Worm (Caenorhabditis elegans) whole organism, L4 larva: ENCODE data around the gene ksr-1.

Experiments
- D1046.2 ChIP-seq: fragments of 200-800 bp; sonication (Bioruptor generic); IDR thresholded peaks from 2 replicates; pipeline ENCODE4 v1.3.6; 2022; ENCODE audit warnings: missing genetic modification characterization, missing compliant biosample characterization
- F37D6.2 ChIP-seq: sonication (generic microtip); optimal IDR thresholded peaks from 2 replicates; lab custom pipeline; 2016; ENCODE audit warnings: mild to moderate bottlenecking, missing genetic modification characterization, missing compliant biosample characterization
- F44E2.7 ChIP-seq: fragments of 200-800 bp; sonication (Bioruptor generic); IDR thresholded peaks from 2 replicates; pipeline ENCODE4 v2.1.2; 2022; ENCODE audit warnings: missing genetic modification characterization, missing compliant biosample characterization
- T20F7.1 ChIP-seq: fragments of 200-800 bp; sonication (Bioruptor generic); optimal IDR thresholded peaks from 2 replicates; lab custom pipeline; 2018; ENCODE audit warnings: mild to moderate bottlenecking, missing genetic modification characterization, missing compliant biosample characterization
- Y105C5A.15 ChIP-seq: fragments of 200-800 bp; sonication (Bioruptor generic); IDR thresholded peaks from 2 replicates; pipeline ENCODE4 v1.3.6; 2022; ENCODE audit warnings: missing genetic modification characterization, missing compliant biosample characterization
- aha-1 ChIP-seq: fragments of 150-350 bp; peaks from one replicate; lab custom pipeline; 2014; ENCODE audit warnings: missing biosample characterization, missing genetic modification characterization
- attf-4 ChIP-seq: sonication (generic microtip); optimal IDR thresholded peaks from 3 replicates; lab custom pipeline; 2017; ENCODE audit warnings: missing biosample characterization, missing genetic modification characterization
- ceh-20 ChIP-seq: fragments of 200-800 bp; sonication (Bioruptor generic); IDR thresholded peaks from 2 replicates; pipeline ENCODE4 v1.3.6; 2022; ENCODE audit warnings: missing genetic modification reagents, missing genetic modification characterization, missing compliant biosample characterization
- cey-2 ChIP-seq: sonication (generic microtip); optimal IDR thresholded peaks from 3 replicates; lab custom pipeline; 2017; ENCODE audit warnings: missing genetic modification characterization, mild to moderate bottlenecking, missing compliant biosample characterization, antibody characterized with exemption, borderline replicate concordance; ENCODE audit not compliant: insufficient read depth
- daf-16 ChIP-seq, 3 experiments: sonication (generic microtip); optimal IDR thresholded peaks; 2 replicates each; lab custom pipeline; 2016 to 2017; ENCODE audit warnings: missing genetic modification characterization in 3 of 3, missing genetic modification reagents in 3 of 3, mild to moderate bottlenecking in 2 of 3, missing compliant biosample characterization in 2 of 3, missing biosample characterization in 1 of 3, moderate library complexity in 1 of 3
- daf-19 ChIP-seq: fragments of 200-800 bp; sonication (Bioruptor generic); conservative IDR thresholded peaks from 2 replicates; pipeline ENCODE4 v1.3.6; 2022; ENCODE audit warnings: missing genetic modification characterization, missing compliant biosample characterization
- dmd-6 ChIP-seq: fragments of 200-800 bp; sonication (Bioruptor generic); IDR thresholded peaks from 2 replicates; pipeline ENCODE4 v1.3.6; 2022; ENCODE audit warnings: missing genetic modification reagents, missing genetic modification characterization, missing compliant biosample characterization
- dve-1 ChIP-seq: sonication (generic microtip); optimal IDR thresholded peaks from 2 replicates; lab custom pipeline; 2017; ENCODE audit warnings: antibody characterized with exemption, mild to moderate bottlenecking, missing genetic modification characterization, missing compliant biosample characterization; ENCODE audit not compliant: insufficient read depth
- fkh-10 ChIP-seq: fragments of 150-350 bp; optimal IDR thresholded peaks from 2 replicates; lab custom pipeline; 2014; ENCODE audit warnings: missing biosample characterization, missing genetic modification reagents, missing genetic modification characterization
- gei-8 ChIP-seq: fragments of 200-800 bp; sonication (Bioruptor generic); optimal IDR thresholded peaks from 2 replicates; lab custom pipeline; 2018; ENCODE audit warnings: mild to moderate bottlenecking, missing genetic modification characterization, missing compliant biosample characterization
- hlh-11 ChIP-seq: fragments of 200-800 bp; sonication (Bioruptor generic); optimal IDR thresholded peaks from 2 replicates; lab custom pipeline; 2018; ENCODE audit warnings: mild to moderate bottlenecking, missing genetic modification characterization, missing compliant biosample characterization
- hlh-30 ChIP-seq: sonication (generic microtip); optimal IDR thresholded peaks from 2 replicates; lab custom pipeline; 2017; ENCODE audit warnings: antibody characterized with exemption, mild to moderate bottlenecking, missing genetic modification characterization, missing compliant biosample characterization; ENCODE audit not compliant: insufficient read depth
- hmg-1.1 ChIP-seq: fragments of 200-800 bp; sonication (Bioruptor generic); IDR thresholded peaks from 2 replicates; pipeline ENCODE4 v1.3.6; 2022; ENCODE audit warnings: missing genetic modification reagents, missing genetic modification characterization, missing compliant biosample characterization
- lin-1 ChIP-seq: fragments of 200-800 bp; sonication (Bioruptor generic); IDR thresholded peaks from 2 replicates; pipeline ENCODE4 v1.3.6; 2022; ENCODE audit warnings: missing genetic modification reagents, missing genetic modification characterization, missing compliant biosample characterization
- lsy-2 ChIP-seq, 2 experiments: fragments of 150-350 bp in 1 of 2; sonication (generic microtip) in 1 of 2; optimal IDR thresholded peaks; 2 replicates each; lab custom pipeline; 2014 to 2017; ENCODE audit warnings: missing biosample characterization in 2 of 2, missing genetic modification characterization in 2 of 2
- madf-9 ChIP-seq: fragments of 200-800 bp; sonication (Bioruptor generic); conservative IDR thresholded peaks from 2 replicates; pipeline ENCODE4 v1.3.6; 2022; ENCODE audit warnings: missing genetic modification reagents, missing genetic modification characterization, missing compliant biosample characterization
- mdl-1 ChIP-seq, 2 experiments: fragments of 150-350 bp in 1 of 2; sonication (generic microtip) in 1 of 2; optimal IDR thresholded peaks; 2 replicates each; lab custom pipeline; 2014 to 2017; ENCODE audit warnings: missing biosample characterization in 2 of 2, missing genetic modification characterization in 2 of 2
- mep-1 ChIP-seq: fragments of 150-350 bp; sonication (generic microtip); optimal IDR thresholded peaks from 3 replicates; lab custom pipeline; 2014; ENCODE audit warnings: missing biosample characterization, missing genetic modification characterization
- mxl-3 ChIP-seq: fragments of 200-800 bp; sonication (Bioruptor generic); optimal IDR thresholded peaks from 2 replicates; lab custom pipeline; 2018; ENCODE audit warnings: mild to moderate bottlenecking, missing genetic modification characterization, missing compliant biosample characterization
- nhr-10 ChIP-seq: fragments of 150-350 bp; optimal IDR thresholded peaks from 2 replicates; lab custom pipeline; 2014; ENCODE audit warnings: missing biosample characterization, missing genetic modification characterization
- nhr-102 ChIP-seq: sonication (generic microtip); optimal IDR thresholded peaks from 2 replicates; lab custom pipeline; 2016; ENCODE audit warnings: mild to moderate bottlenecking, missing genetic modification characterization, moderate library complexity, missing compliant biosample characterization
- nhr-111 ChIP-seq: fragments of 200-800 bp; sonication (Bioruptor generic); optimal IDR thresholded peaks from 2 replicates; lab custom pipeline; 2018; ENCODE audit warnings: mild to moderate bottlenecking, missing genetic modification characterization, missing compliant biosample characterization
- nhr-28 ChIP-seq: fragments of 150-350 bp; optimal IDR thresholded peaks from 2 replicates; lab custom pipeline; 2014; ENCODE audit warnings: missing biosample characterization, missing genetic modification characterization
- nhr-41 ChIP-seq: fragments of 200-800 bp; sonication (Bioruptor generic); IDR thresholded peaks from 2 replicates; pipeline ENCODE4 v1.3.6; 2022; ENCODE audit warnings: missing genetic modification reagents, missing genetic modification characterization, missing compliant biosample characterization
- nhr-76 ChIP-seq: fragments of 150-350 bp; optimal IDR thresholded peaks from 2 replicates; lab custom pipeline; 2014; ENCODE audit warnings: missing biosample characterization, missing genetic modification characterization
- nhr-77 ChIP-seq: fragments of 150-350 bp; optimal IDR thresholded peaks from 2 replicates; lab custom pipeline; 2014; ENCODE audit warnings: missing biosample characterization, missing genetic modification characterization
- php-3 ChIP-seq: fragments of 200-800 bp; sonication (Bioruptor generic); IDR thresholded peaks from 2 replicates; pipeline ENCODE4 v1.3.6; 2022; ENCODE audit warnings: missing genetic modification reagents, missing genetic modification characterization, missing compliant biosample characterization
- pqm-1 ChIP-seq: sonication (generic microtip); optimal IDR thresholded peaks from 2 replicates; lab custom pipeline; 2017; ENCODE audit warnings: missing biosample characterization, missing genetic modification characterization
- skn-1 ChIP-seq: fragments of 150-350 bp; optimal IDR thresholded peaks from 2 replicates; lab custom pipeline; 2014; ENCODE audit warnings: missing biosample characterization, missing genetic modification characterization
- snpc-4 ChIP-seq: fragments of 150-350 bp; optimal IDR thresholded peaks from 2 replicates; lab custom pipeline; 2014; ENCODE audit warnings: missing biosample characterization, missing genetic modification characterization
- spr-1 ChIP-seq: sonication (generic microtip); optimal IDR thresholded peaks from 2 replicates; lab custom pipeline; 2016; ENCODE audit warnings: mild to moderate bottlenecking, missing genetic modification characterization, missing compliant biosample characterization
- spr-3 ChIP-seq: fragments of 200-800 bp; sonication (Bioruptor generic); optimal IDR thresholded peaks from 2 replicates; lab custom pipeline; 2018; ENCODE audit warnings: mild to moderate bottlenecking, missing genetic modification characterization, missing compliant biosample characterization
- tag-97 ChIP-seq: fragments of 200-800 bp; sonication (Bioruptor generic); IDR thresholded peaks from 2 replicates; pipeline ENCODE4 v1.3.6; 2022; ENCODE audit warnings: missing genetic modification characterization, missing compliant biosample characterization
- tra-1 ChIP-seq: fragments of 200-800 bp; sonication (Bioruptor generic); IDR thresholded peaks from 2 replicates; pipeline ENCODE4 v1.3.6; 2022; ENCODE audit warnings: missing genetic modification reagents, missing genetic modification characterization, missing compliant biosample characterization
- vab-7 ChIP-seq: fragments of 200-800 bp; sonication (Bioruptor generic); IDR thresholded peaks from 2 replicates; pipeline ENCODE4 v1.3.6; 2022; ENCODE audit warnings: missing genetic modification reagents, missing genetic modification characterization, missing compliant biosample characterization
- zag-1 ChIP-seq: fragments of 150-350 bp; optimal IDR thresholded peaks from 2 replicates; lab custom pipeline; 2014; ENCODE audit warnings: missing biosample characterization, missing genetic modification characterization
- zfp-3 ChIP-seq: fragments of 200-800 bp; sonication (Bioruptor generic); conservative IDR thresholded peaks from 2 replicates; pipeline ENCODE4 v1.3.6; 2022; ENCODE audit warnings: missing genetic modification reagents, missing genetic modification characterization, missing compliant biosample characterization
- zip-11 ChIP-seq: fragments of 200-800 bp; sonication (Bioruptor generic); IDR thresholded peaks from 2 replicates; pipeline ENCODE4 v1.3.6; 2022; ENCODE audit warnings: missing genetic modification characterization, missing compliant biosample characterization
- ztf-11 ChIP-seq: fragments of 150-350 bp; optimal IDR thresholded peaks from 2 replicates; lab custom pipeline; 2014; ENCODE audit warnings: missing biosample characterization, missing genetic modification characterization
- ztf-7 ChIP-seq: fragments of 150-350 bp; optimal IDR thresholded peaks from 2 replicates; lab custom pipeline; 2014; ENCODE audit warnings: missing biosample characterization, missing genetic modification characterization

The ksr-1 gene

DNA sequence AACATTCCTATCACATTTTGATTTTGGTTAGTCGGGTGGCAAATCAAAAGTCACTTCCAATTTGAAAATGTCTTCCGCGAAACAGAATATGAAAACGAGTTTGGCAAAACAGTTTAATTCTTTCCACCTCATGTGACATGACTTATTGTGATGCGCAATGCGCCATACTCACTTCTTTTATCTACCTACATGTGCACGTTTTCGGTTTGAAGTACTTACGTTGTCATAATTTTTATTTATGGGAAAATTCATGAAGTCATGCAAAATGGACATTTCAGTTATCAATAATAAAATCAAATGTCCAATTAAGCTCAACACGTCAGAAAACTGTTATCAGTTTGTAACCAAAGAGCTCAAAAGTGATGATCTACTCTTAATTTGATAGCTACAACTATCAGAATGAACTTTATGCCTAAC, 36.3 kb upstream of the ksr-1 start (continued):
- peak; percentile 80 for TF ChIP-seq php-3 (GFP tag; lab: Robert Waterston, UW)
- peak; percentile 64 for TF ChIP-seq hlh-11 (tag; lab: Kevin White, UChicago)
- no peak for TF ChIP-seq F44E2.7 (GFP tag; lab: Robert Waterston, UW)
- no peak for TF ChIP-seq tag-97 (GFP tag; lab: Robert Waterston, UW)
- no peak for TF ChIP-seq attf-4
- TF ChIP-seq lsy-2 (tag; optimal IDR thresholded peaks at IDR 0.05; lab: Kevin White, UChicago): no peak
- TF ChIP-seq D1046.2 (GFP tag; lab: Robert Waterston, UW): no peak
- TF ChIP-seq zfp-3 (GFP tag; lab: Robert Waterston, UW): no peak
- no peak for TF ChIP-seq nhr-111 (GFP tag; lab: Kevin White, UChicago)
- no peak for TF ChIP-seq spr-1 (tag; lab: Kevin White, UChicago)
- no peak for TF ChIP-seq cey-2 (tag; lab: Kevin White, UChicago)
- TF ChIP-seq ceh-20 (GFP tag; lab: Robert Waterston, UW): 0 out of 2 replicates have a peak, but pooled peaks have one; percentile 31
- no peak for TF ChIP-seq snpc-4 (tag; lab: Kevin White, UChicago)
- TF ChIP-seq spr-3: no peak
- TF ChIP-seq zip-11 (GFP tag; lab: Robert Waterston, UW): no peak
- TF ChIP-seq dve-1: peak; percentile 79
- TF ChIP-seq nhr-41: no peak
- no peak for TF ChIP-seq nhr-76 (tag; lab: Kevin White, UChicago)

ce11 chrX:8241906-8242305, 33.1 kb upstream of the ksr-1 start, which contains the start of gene endu-2:
endu-2 (plus strand) TSS chrX:8242301.
- peak; percentile 26 for TF ChIP-seq nhr-28 (tag; lab: Kevin White, UChicago)
- TF ChIP-seq daf-19 (GFP tag; lab: Robert Waterston, UW): no peak
- peak; percentile 33 for TF ChIP-seq pqm-1 (tag; lab: Kevin White, UChicago)
- TF ChIP-seq lin-1 (GFP tag; lab: Robert Waterston, UW): no peak
- peak; percentile 61 for TF ChIP-seq hlh-11 (tag; lab: Kevin White, UChicago)
- TF ChIP-seq Y105C5A.15: no peak
- TF ChIP-seq mxl-3 (GFP tag; lab: Kevin White, UChicago): peak; percentile 39
- TF ChIP-seq skn-1 (tag; lab: Kevin White, UChicago): no peak
- no peak for TF ChIP-seq zag-1 (tag; lab: Kevin White, UChicago)
- peak in 1 of 2 experiments; percentile 35 for TF ChIP-seq mdl-1 (tag; optimal IDR thresholded peaks at IDR 0.05; lab: Kevin White, UChicago)
- peak; percentile 57 for TF ChIP-seq dve-1
- no peak for TF ChIP-seq D1046.2 (GFP tag; lab: Robert Waterston, UW)
- no peak for TF ChIP-seq daf-16 (GFP tag; optimal IDR thresholded peaks at IDR 0.05; lab: Kevin White, UChicago)
- TF ChIP-seq daf-16 (tag; optimal IDR thresholded peaks at IDR 0.05; lab: Kevin White, UChicago): peak; percentile 57
- no peak for TF ChIP-seq ztf-11
- TF ChIP-seq hlh-30 (tag; lab: Kevin White, UChicago): peak; percentile 47
- TF ChIP-seq dmd-6 (GFP tag; lab: Robert Waterston, UW): peak; percentile 83

DNA sequence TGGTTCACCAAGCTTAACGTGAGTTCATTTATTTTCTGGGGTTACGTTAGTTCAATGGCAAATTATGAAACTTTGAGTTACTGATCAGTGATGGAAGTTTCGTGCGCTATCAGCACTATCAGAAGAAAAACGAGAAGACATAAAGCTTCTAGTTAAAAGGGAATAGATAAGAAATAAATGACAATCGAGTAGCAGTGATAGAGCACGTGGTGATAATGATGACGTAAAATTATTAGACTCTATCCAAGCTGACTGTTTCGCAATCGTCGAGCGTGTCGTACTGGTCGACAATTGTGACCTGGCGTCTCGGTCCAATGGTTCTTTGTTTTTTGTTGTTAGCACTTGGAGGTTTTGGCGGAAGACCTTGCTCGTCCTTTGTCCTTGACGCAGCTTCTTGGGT, 31.9 kb upstream of the ksr-1 start:
- TF ChIP-seq lsy-2 (tag; optimal IDR thresholded peaks at IDR 0.05; lab: Kevin White, UChicago) (peak in 1 of 2 experiments; percentile 40), tra-1 (GFP tag; lab: Robert Waterston, UW) (peak; percentile 87), gei-8 (GFP tag; lab: Kevin White, UChicago) (peak; percentile 50), T20F7.1 (GFP tag; lab: Kevin White, UChicago) (no peak), zag-1 (tag; lab: Kevin White, UChicago) (no peak), nhr-102 (tag; lab: Kevin White, UChicago) (peak; percentile 50), ztf-7 (no peak), mdl-1 (tag; optimal IDR thresholded peaks at IDR 0.05; lab: Kevin White, UChicago) (peak; percentile 34 to 86), madf-9 (GFP tag; lab: Robert Waterston, UW) (0 out of 2 replicates have a peak, but pooled peaks have one; percentile 19), nhr-28 (tag; lab: Kevin White, UChicago) (peak; percentile 80), aha-1 (tag; lab: Kevin White, UChicago) (peak; percentile 77), php-3 (GFP tag; lab: Robert Waterston, UW) (peak; percentile 85; the same call in 1 of the 2 replicates), nhr-76 (tag; lab: Kevin White, UChicago) (no peak), vab-7 (no peak), hlh-11 (tag; lab: Kevin White, UChicago) (peak; percentile 75), mxl-3 (GFP tag; lab: Kevin White, UChicago) (peak; percentile 91), hlh-30 (tag; lab: Kevin White, UChicago) (peak; percentile 24), mep-1 (peak; percentile 25), dve-1 (peak; percentile 92), fkh-10 (GFP tag; lab: Kevin White, UChicago) (no peak), nhr-77 (peak; percentile 67), nhr-10 (tag; lab: Kevin White, UChicago) (peak; percentile 67), dmd-6 (GFP tag; lab: Robert Waterston, UW) (peak; percentile 97), F37D6.2 (tag; lab: Kevin White, UChicago) (no peak), lin-1 (GFP tag; lab: Robert Waterston, UW) (peak; percentile 64; the same call in 1 of the 2 replicates), hmg-1.1 (GFP tag; lab: Robert Waterston, UW) (no peak), daf-16 (GFP tag; optimal IDR thresholded peaks at IDR 0.05; lab: Kevin White, UChicago) (no peak), daf-16 (tag; optimal IDR thresholded peaks at IDR 0.05; lab: Kevin White, UChicago) (peak; percentile 85)
